Worm (Caenorhabditis elegans) whole organism, early embryonic: Measurements from ENCODE around the gene T01D1.4.

ENCODE experiments used
- B0310.2 ChIP-seq: sonication (generic microtip); optimal IDR thresholded peaks from 2 replicates; lab custom pipeline; 2016; ENCODE audit warnings: mild to moderate bottlenecking, missing genetic modification characterization, missing compliant biosample characterization
- F13C5.2 ChIP-seq: sonication (generic microtip); optimal IDR thresholded peaks from 2 replicates; lab custom pipeline; 2017; ENCODE audit warnings: mild to moderate bottlenecking, missing genetic modification characterization, inconsistent platforms, missing compliant biosample characterization
- aly-1 ChIP-seq: sonication (generic microtip); optimal IDR thresholded peaks from 2 replicates; lab custom pipeline; 2016; ENCODE audit warnings: missing genetic modification characterization, missing compliant biosample characterization
- ama-1 ChIP-seq: fragments of 150-350 bp; optimal IDR thresholded peaks from 2 replicates; lab custom pipeline; 2014
- ceh-13 ChIP-seq: fragments of 200-800 bp; sonication (Bioruptor generic); optimal IDR thresholded peaks from 2 replicates; lab custom pipeline; 2018; ENCODE audit warnings: mild to moderate bottlenecking, missing genetic modification characterization, missing compliant biosample characterization
- ceh-36 ChIP-seq: sonication (generic microtip); optimal IDR thresholded peaks from 2 replicates; lab custom pipeline; 2016; ENCODE audit warnings: missing genetic modification characterization, inconsistent platforms, missing compliant biosample characterization
- flt-1 ChIP-seq: fragments of 200-800 bp; sonication (Bioruptor generic); IDR thresholded peaks from 2 replicates; pipeline ENCODE4 v1.3.6; 2022; ENCODE audit warnings: missing genetic modification characterization, missing compliant biosample characterization
- hmbx-1 ChIP-seq: sonication (generic microtip); optimal IDR thresholded peaks from 2 replicates; lab custom pipeline; 2016; ENCODE audit warnings: mild to moderate bottlenecking, missing genetic modification characterization, missing compliant biosample characterization
- hmg-4 ChIP-seq: fragments of 200-800 bp; sonication (Bioruptor generic); optimal IDR thresholded peaks from 2 replicates; lab custom pipeline; 2018; ENCODE audit warnings: mild to moderate bottlenecking, missing genetic modification characterization, missing compliant biosample characterization
- hnd-1 ChIP-seq: sonication (generic microtip); optimal IDR thresholded peaks from 2 replicates; lab custom pipeline; 2016; ENCODE audit warnings: missing genetic modification characterization, missing compliant biosample characterization
- pes-1 ChIP-seq: fragments of 200-800 bp; sonication (Bioruptor generic); IDR thresholded peaks from 2 replicates; pipeline ENCODE4 v1.3.6; 2022; ENCODE audit warnings: missing genetic modification reagents, missing genetic modification characterization, missing compliant biosample characterization
- scrt-1 ChIP-seq: fragments of 200-800 bp; sonication (Bioruptor generic); IDR thresholded peaks from 2 replicates; pipeline ENCODE4 v1.3.6; 2022; ENCODE audit warnings: missing genetic modification characterization, missing compliant biosample characterization
- sea-1 ChIP-seq: fragments of 200-800 bp; sonication (Bioruptor generic); conservative IDR thresholded peaks from 2 replicates; pipeline ENCODE4 v1.3.6; 2022; ENCODE audit warnings: missing genetic modification characterization, missing compliant biosample characterization
- tbx-11 ChIP-seq: fragments of 200-800 bp; sonication (Bioruptor generic); IDR thresholded peaks from 2 replicates; pipeline ENCODE4 v1.3.6; 2022; ENCODE audit warnings: missing genetic modification characterization, missing compliant biosample characterization
- tbx-37 ChIP-seq: fragments of 200-800 bp; sonication (Bioruptor generic); conservative IDR thresholded peaks from 2 replicates; pipeline ENCODE4 v1.3.6; 2022; ENCODE audit warnings: missing genetic modification reagents, missing genetic modification characterization, missing compliant biosample characterization
- tra-4 ChIP-seq: sonication (generic microtip); optimal IDR thresholded peaks from 2 replicates; lab custom pipeline; 2017; ENCODE audit warnings: missing genetic modification characterization, missing compliant biosample characterization

T01D1.4 gene

DNA sequence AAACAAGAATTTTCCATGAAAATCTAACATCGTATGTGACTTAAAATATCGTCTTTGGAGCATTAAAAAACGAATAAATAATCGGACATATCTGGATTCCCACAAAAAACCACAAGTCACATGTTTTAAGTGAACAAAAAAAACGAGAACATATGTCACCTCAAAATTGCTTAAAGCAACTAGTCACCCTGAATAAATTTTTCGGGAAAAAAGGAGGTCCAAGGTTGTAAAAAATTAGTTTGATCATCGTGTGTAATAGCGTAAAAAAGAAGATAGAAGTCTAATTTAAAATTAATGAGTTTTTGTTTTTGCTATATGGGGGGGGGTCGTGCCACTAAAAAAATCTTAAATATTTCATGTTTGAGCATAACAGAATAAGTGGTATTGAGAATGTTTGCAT is 49.1 kb downstream of the T01D1.4 start:
- TF ChIP-seq sea-1 (GFP tag; lab: Robert Waterston, UW) (no peak), hnd-1 (tag; lab: Kevin White, UChicago) (no peak), hmbx-1 (tag; lab: Kevin White, UChicago) (no peak), pes-1 (GFP tag; lab: Robert Waterston, UW) (no peak), B0310.2 (tag; lab: Kevin White, UChicago) (no peak), ceh-13 (GFP tag; lab: Kevin White, UChicago) (no peak), scrt-1 (GFP tag; lab: Robert Waterston, UW) (no peak), ceh-36 (tag; lab: Kevin White, UChicago) (no peak), flt-1 (GFP tag; lab: Robert Waterston, UW) (no peak)

DNA sequence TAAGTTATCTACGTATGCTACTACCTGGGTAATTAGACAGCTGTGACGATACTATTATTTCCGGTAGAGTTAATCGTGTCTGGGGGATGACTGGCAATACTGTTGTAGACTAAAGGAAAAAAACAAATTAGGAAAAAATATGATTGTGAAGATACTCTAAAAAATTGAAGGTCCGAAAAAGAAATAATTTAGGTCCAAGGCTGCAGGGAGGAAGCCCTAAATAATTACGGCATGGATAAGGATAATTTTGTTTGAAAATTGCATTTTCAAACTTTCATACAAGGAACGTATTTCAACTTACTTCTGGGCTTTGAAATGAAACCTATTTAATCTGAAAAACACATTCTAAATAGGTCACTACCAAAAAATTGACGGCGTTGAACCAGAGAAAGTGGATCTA is 50.0 kb downstream of the T01D1.4 start, which contains the start of gene srd-3:
Gene srd-3 (minus strand): TSS at position 101 of the 400 bp plus-strand sequence.
- TF ChIP-seq hmbx-1 (tag; lab: Kevin White, UChicago) (no peak), hmg-4 (GFP tag; lab: Kevin White, UChicago) (no peak), ama-1 (lab: Kevin White, UChicago) (no peak), scrt-1 (GFP tag; lab: Robert Waterston, UW) (no peak), ceh-36 (tag; lab: Kevin White, UChicago) (no peak), tbx-37 (GFP tag; lab: Robert Waterston, UW) (no peak), B0310.2 (tag; lab: Kevin White, UChicago) (no peak), tra-4 (tag; lab: Kevin White, UChicago) (no peak), aly-1 (tag; lab: Kevin White, UChicago) (no peak), sea-1 (GFP tag; lab: Robert Waterston, UW) (no peak), F13C5.2 (tag; lab: Kevin White, UChicago) (no peak), flt-1 (GFP tag; lab: Robert Waterston, UW) (no peak), pes-1 (GFP tag; lab: Robert Waterston, UW) (no peak), hnd-1 (tag; lab: Kevin White, UChicago) (no peak), ceh-13 (GFP tag; lab: Kevin White, UChicago) (no peak), tbx-11 (no peak)
